Fruit fly (Drosophila melanogaster) whole organism, embryonic: Measurements from ENCODE around the gene Trl.

Experiments
- CG10979 ChIP-seq: fragments of 200-800 bp; sonication (Bioruptor generic); optimal IDR thresholded peaks from 2 replicates; lab custom pipeline; 2018; ENCODE audit warnings: missing biosample characterization, mild to moderate bottlenecking, missing genetic modification characterization, moderate library complexity
- CG11456 ChIP-seq: fragments of 200-800 bp; sonication (Bioruptor generic); IDR thresholded peaks from 3 replicates; pipeline ENCODE4 v1.3.6; 2022; ENCODE audit warnings: missing biosample characterization, missing genetic modification characterization
- CG12299 ChIP-seq: fragments of 200-800 bp; sonication (Bioruptor generic); optimal IDR thresholded peaks from 2 replicates; lab custom pipeline; 2018; ENCODE audit warnings: missing biosample characterization, mild to moderate bottlenecking, missing genetic modification characterization
- CG12744 ChIP-seq: fragments of 200-800 bp; sonication (Bioruptor generic); optimal IDR thresholded peaks from 2 replicates; lab custom pipeline; 2016; ENCODE audit warnings: missing biosample characterization, missing genetic modification characterization
- CG15514 ChIP-seq: fragments of 200-800 bp; sonication (Bioruptor generic); optimal IDR thresholded peaks from 3 replicates; lab custom pipeline; 2017; ENCODE audit warnings: missing biosample characterization, missing genetic modification characterization, mild to moderate bottlenecking, moderate library complexity, missing genetic modification reagents
- CG16815 ChIP-seq: fragments of 200-800 bp; sonication (Bioruptor generic); optimal IDR thresholded peaks from 3 replicates; lab custom pipeline; 2017; ENCODE audit warnings: missing biosample characterization, mild to moderate bottlenecking, missing genetic modification characterization
- CG17359 ChIP-seq: fragments of 200-800 bp; sonication (Bioruptor generic); optimal IDR thresholded peaks from 3 replicates; lab custom pipeline; 2018; ENCODE audit warnings: missing biosample characterization, mild to moderate bottlenecking, missing genetic modification characterization, moderate library complexity
- CG17912 ChIP-seq: fragments of 200-800 bp; sonication (Bioruptor generic); optimal IDR thresholded peaks from 2 replicates; lab custom pipeline; 2018; ENCODE audit warnings: missing biosample characterization, mild to moderate bottlenecking, missing genetic modification characterization
- CG18262 ChIP-seq: fragments of 200-800 bp; optimal IDR thresholded peaks from 3 replicates; lab custom pipeline; 2019; ENCODE audit warnings: missing biosample characterization, mild to moderate bottlenecking, missing genetic modification characterization, moderate library complexity
- CG2116 ChIP-seq: fragments of 200-800 bp; sonication (Bioruptor generic); optimal IDR thresholded peaks from 3 replicates; lab custom pipeline; 2018; ENCODE audit warnings: missing biosample characterization, mild to moderate bottlenecking, missing genetic modification characterization
- CG2875 ChIP-seq: fragments of 200-800 bp; sonication (Bioruptor generic); optimal IDR thresholded peaks from 2 replicates; lab custom pipeline; 2017; ENCODE audit warnings: missing biosample characterization, mild to moderate bottlenecking, missing genetic modification characterization, missing genetic modification reagents
- CG2889 ChIP-seq: fragments of 200-800 bp; sonication (Bioruptor generic); IDR thresholded peaks from 3 replicates; pipeline ENCODE4 v1.3.6; 2022; ENCODE audit warnings: missing biosample characterization, missing genetic modification characterization
- CG34376 ChIP-seq: fragments of 200-800 bp; sonication (Bioruptor generic); optimal IDR thresholded peaks from 2 replicates; lab custom pipeline; 2018; ENCODE audit warnings: missing biosample characterization, mild to moderate bottlenecking, missing genetic modification characterization
- CG4617 ChIP-seq: fragments of 200-800 bp; sonication (Bioruptor generic); optimal IDR thresholded peaks from 3 replicates; lab custom pipeline; 2016; ENCODE audit warnings: missing biosample characterization, missing genetic modification characterization, borderline replicate concordance
- CG6175 ChIP-seq: fragments of 200-800 bp; sonication (Bioruptor generic); IDR thresholded peaks from 3 replicates; pipeline ENCODE4 v1.3.6; 2022; ENCODE audit warnings: missing biosample characterization, missing genetic modification characterization
- CG8924 ChIP-seq: fragments of 200-800 bp; optimal IDR thresholded peaks from 3 replicates; lab custom pipeline; 2019; ENCODE audit warnings: missing biosample characterization, mild to moderate bottlenecking, missing genetic modification characterization, moderate library complexity
- CG9215 ChIP-seq: fragments of 200-800 bp; sonication (Bioruptor generic); IDR thresholded peaks from 2 replicates; pipeline ENCODE4 v1.3.6; 2022; ENCODE audit warnings: missing biosample characterization, missing genetic modification characterization
- CG9437 ChIP-seq: fragments of 200-800 bp; sonication (Bioruptor generic); optimal IDR thresholded peaks from 2 replicates; lab custom pipeline; 2018; ENCODE audit warnings: missing biosample characterization, mild to moderate bottlenecking, missing genetic modification characterization
- Chrac-16 ChIP-seq: fragments of 200-800 bp; sonication (Bioruptor generic); optimal IDR thresholded peaks from 3 replicates; lab custom pipeline; 2016; ENCODE audit warnings: missing biosample characterization, missing genetic modification characterization
- CrebB ChIP-seq: fragments of 200-800 bp; sonication (Bioruptor generic); optimal IDR thresholded peaks from 3 replicates; lab custom pipeline; 2018; ENCODE audit warnings: missing biosample characterization, mild to moderate bottlenecking, missing genetic modification characterization
- Doc2 ChIP-seq: fragments of 200-800 bp; sonication (Bioruptor generic); IDR thresholded peaks from 2 replicates; pipeline ENCODE4 v1.3.6; 2022; ENCODE audit warnings: missing biosample characterization, missing genetic modification characterization
- Gug ChIP-seq: fragments of 200-800 bp; sonication (Bioruptor generic); IDR thresholded peaks from 4 replicates; pipeline ENCODE4 v1.3.6; 2022; ENCODE audit warnings: missing biosample characterization, missing genetic modification characterization
- HHEX ChIP-seq: fragments of 200-800 bp; sonication (Bioruptor generic); optimal IDR thresholded peaks from 3 replicates; lab custom pipeline; 2017; ENCODE audit warnings: missing biosample characterization, mild to moderate bottlenecking, missing genetic modification characterization, missing genetic modification reagents
- Hmr ChIP-seq: fragments of 200-800 bp; sonication (Bioruptor generic); optimal IDR thresholded peaks from 3 replicates; lab custom pipeline; 2017; ENCODE audit warnings: mild to moderate bottlenecking, missing biosample characterization, missing genetic modification reagents, missing genetic modification characterization
- Med ChIP-seq: fragments of 200-800 bp; sonication (Bioruptor generic); peaks from one replicate; lab custom pipeline; 2016; ENCODE audit warnings: missing biosample characterization, missing genetic modification characterization, mild to moderate bottlenecking, inconsistent platforms, moderate library complexity
- PHDP ChIP-seq: fragments of 200-800 bp; sonication (Bioruptor generic); optimal IDR thresholded peaks from 3 replicates; lab custom pipeline; 2018; ENCODE audit warnings: missing biosample characterization, mild to moderate bottlenecking, missing genetic modification characterization, moderate library complexity
- Poxn ChIP-seq: fragments of 200-800 bp; sonication (Bioruptor generic); IDR thresholded peaks from 2 replicates; pipeline ENCODE4 v1.3.6; 2022; ENCODE audit warnings: missing biosample characterization, missing genetic modification characterization
- Side ChIP-seq: fragments of 200-800 bp; sonication (Bioruptor generic); optimal IDR thresholded peaks from 2 replicates; lab custom pipeline; 2016; ENCODE audit warnings: missing biosample characterization, missing genetic modification characterization
- Trl ChIP-seq, 3 experiments: fragments of >200 bp in 2 of 3; fragments of 200-800 bp in 1 of 3; sonication (Bioruptor generic) in 1 of 3; optimal IDR thresholded peaks; 2 replicates in 1 of 3; 3 replicates in 2 of 3; lab custom pipeline; 2016 to 2017; ENCODE audit warnings: missing biosample characterization in 1 of 3, missing genetic modification characterization in 1 of 3
- Usf ChIP-seq: fragments of 200-800 bp; sonication (Bioruptor generic); optimal IDR thresholded peaks from 2 replicates; lab custom pipeline; 2017; ENCODE audit warnings: missing genotype, missing biosample characterization, missing genetic modification characterization
- bab2 ChIP-seq: fragments of 200-800 bp; sonication (Bioruptor generic); optimal IDR thresholded peaks from 2 replicates; lab custom pipeline; 2016; ENCODE audit warnings: missing biosample characterization, missing genetic modification characterization
- bowl ChIP-seq: fragments of 200-800 bp; sonication (Bioruptor generic); IDR thresholded peaks from 2 replicates; pipeline ENCODE4 v1.3.6; 2022; ENCODE audit warnings: missing biosample characterization, missing genetic modification characterization
- br ChIP-seq: fragments of >200 bp; optimal IDR thresholded peaks from 2 replicates; lab custom pipeline; 2017
- croc ChIP-seq: fragments of 200-800 bp; sonication (Bioruptor generic); conservative IDR thresholded peaks from 3 replicates; pipeline ENCODE4 v1.3.6; 2022; ENCODE audit warnings: missing biosample characterization, missing genetic modification characterization
- crp ChIP-seq, 2 experiments: fragments of 200-800 bp; sonication (Bioruptor generic); optimal IDR thresholded peaks; 2 replicates in 1 of 2; 3 replicates in 1 of 2; lab custom pipeline; 2017; ENCODE audit warnings: missing biosample characterization in 2 of 2, missing genetic modification characterization in 2 of 2, mild to moderate bottlenecking in 1 of 2, moderate library complexity in 1 of 2
- dati ChIP-seq: fragments of 200-800 bp; sonication (Bioruptor generic); IDR thresholded peaks from 2 replicates; pipeline ENCODE4 v1.3.6; 2022; ENCODE audit warnings: missing biosample characterization, missing genetic modification characterization
- dmrt11E ChIP-seq: fragments of 200-800 bp; sonication (Bioruptor generic); optimal IDR thresholded peaks from 3 replicates; lab custom pipeline; 2018; ENCODE audit warnings: missing biosample characterization, mild to moderate bottlenecking, missing genetic modification characterization, moderate library complexity
- fru ChIP-seq: fragments of >200 bp; optimal IDR thresholded peaks from 2 replicates; lab custom pipeline; 2017
- gfzf ChIP-seq: fragments of 200-800 bp; sonication (Bioruptor generic); optimal IDR thresholded peaks from 2 replicates; lab custom pipeline; 2016; ENCODE audit warnings: missing biosample characterization, mild to moderate bottlenecking, missing genetic modification characterization, moderate library complexity
- oc ChIP-seq: fragments of 200-800 bp; sonication (Bioruptor generic); optimal IDR thresholded peaks from 2 replicates; lab custom pipeline; 2018; ENCODE audit warnings: missing biosample characterization, mild to moderate bottlenecking, missing genetic modification characterization, moderate library complexity
- peb ChIP-seq: fragments of 200-800 bp; sonication (Bioruptor generic); IDR thresholded peaks from 2 replicates; pipeline ENCODE4 v1.3.6; 2022; ENCODE audit warnings: missing biosample characterization, missing genetic modification characterization
- pnt ChIP-seq: fragments of 200-800 bp; sonication (Bioruptor generic); optimal IDR thresholded peaks from 3 replicates; lab custom pipeline; 2016; ENCODE audit warnings: missing biosample characterization, missing genetic modification characterization
- psq ChIP-seq: fragments of 200-800 bp; sonication (Bioruptor generic); optimal IDR thresholded peaks from 2 replicates; lab custom pipeline; 2017; ENCODE audit warnings: missing biosample characterization, missing genetic modification characterization
- rib ChIP-seq: fragments of 200-800 bp; sonication (Bioruptor generic); IDR thresholded peaks from 2 replicates; pipeline ENCODE4 v1.3.6; 2022; ENCODE audit warnings: missing biosample characterization, missing genetic modification characterization
- scrt ChIP-seq: fragments of 200-800 bp; sonication (Bioruptor generic); optimal IDR thresholded peaks from 2 replicates; lab custom pipeline; 2018; ENCODE audit warnings: missing biosample characterization, mild to moderate bottlenecking, missing genetic modification characterization, moderate library complexity
- sim ChIP-seq: fragments of 200-800 bp; sonication (Bioruptor generic); IDR thresholded peaks from 2 replicates; pipeline ENCODE4 v1.3.6; 2022; ENCODE audit warnings: missing biosample characterization, missing genetic modification characterization
- sisA ChIP-seq: fragments of 200-800 bp; sonication (Bioruptor generic); IDR thresholded peaks from 2 replicates; pipeline ENCODE4 v1.3.6; 2022; ENCODE audit warnings: missing biosample characterization, missing genetic modification characterization
- slbo ChIP-seq: fragments of 200-800 bp; sonication (Bioruptor generic); IDR thresholded peaks from 2 replicates; pipeline ENCODE4 v1.3.6; 2022; ENCODE audit warnings: missing biosample characterization, missing genetic modification characterization
- tin ChIP-seq: fragments of 200-800 bp; sonication (Bioruptor generic); optimal IDR thresholded peaks from 3 replicates; lab custom pipeline; 2016; ENCODE audit warnings: missing biosample characterization, missing genetic modification characterization
- tll ChIP-seq, 2 experiments: fragments of 200-800 bp in 1 of 2; fragments of >200 bp in 1 of 2; sonication (Bioruptor generic) in 1 of 2; optimal IDR thresholded peaks; 2 replicates each; lab custom pipeline; 2017 to 2019; ENCODE audit warnings: missing biosample characterization in 2 of 2, missing genetic modification characterization in 2 of 2, mild to moderate bottlenecking in 1 of 2, moderate library complexity in 1 of 2
- trh ChIP-seq: fragments of 200-800 bp; sonication (Bioruptor generic); optimal IDR thresholded peaks from 2 replicates; lab custom pipeline; 2016; ENCODE audit warnings: missing biosample characterization, missing genetic modification characterization
- zen ChIP-seq: fragments of 200-800 bp; sonication (Bioruptor generic); optimal IDR thresholded peaks from 3 replicates; lab custom pipeline; 2018; ENCODE audit warnings: missing biosample characterization, mild to moderate bottlenecking, missing genetic modification characterization, moderate library complexity

The Trl gene

dm6 chr3L:14780187-14780586 is 19.3 kb upstream of the Trl start (continued):
- TF ChIP-seq Poxn (GFP tag; lab: Robert Waterston, UW) (no peak), Gug (GFP tag; lab: Robert Waterston, UW) (no peak), bowl (GFP tag; lab: Robert Waterston, UW) (no peak), zen (tag; lab: Kevin White, UChicago) (no peak), CG6175 (GFP tag; lab: Robert Waterston, UW) (no peak), slbo (GFP tag; lab: Robert Waterston, UW) (no peak), CG9437 (GFP tag; lab: Kevin White, UChicago) (no peak), gfzf (GFP tag; lab: Kevin White, UChicago) (no peak), CG16815 (GFP tag; lab: Kevin White, UChicago) (no peak), sisA (GFP tag; lab: Robert Waterston, UW) (no peak), trh (no peak), scrt (GFP tag; lab: Kevin White, UChicago) (no peak), rib (GFP tag; lab: Robert Waterston, UW) (no peak), CG4617 (GFP tag; lab: Kevin White, UChicago) (no peak), CG8924 (tag; lab: Kevin White, UChicago) (peak; percentile 4), CG9215 (GFP tag; lab: Robert Waterston, UW) (no peak), croc (no peak), dmrt11E (tag; lab: Kevin White, UChicago) (peak; percentile 48), PHDP (peak; percentile 40), br (lab: Kevin White, UChicago) (no peak), CG2116 (GFP tag; lab: Kevin White, UChicago) (peak; percentile 22), pnt (no peak), Trl (optimal IDR thresholded peaks at IDR 0.05; lab: Kevin White, UChicago) (no peak), Trl (GFP tag; optimal IDR thresholded peaks at IDR 0.05; lab: Kevin White, UChicago) (peak; percentile 11), fru (lab: Kevin White, UChicago) (no peak), CG2889 (GFP tag; lab: Robert Waterston, UW) (no peak), oc (tag; lab: Kevin White, UChicago) (no peak), psq (GFP tag; lab: Kevin White, UChicago) (no peak), sim (no peak), CG17912 (GFP tag; lab: Kevin White, UChicago) (peak; percentile 51), CrebB (peak; percentile 70), CG11456 (GFP tag; lab: Robert Waterston, UW) (no peak), CG10979 (no peak), Chrac-16 (no peak), CG12744 (GFP tag; lab: Kevin White, UChicago) (no peak), Doc2 (no peak), CG15514 (GFP tag; lab: Kevin White, UChicago) (peak; percentile 36), CG12299 (tag; lab: Kevin White, UChicago) (no peak), Hmr (GFP tag; lab: Kevin White, UChicago) (peak; percentile 29), HHEX (GFP tag; lab: Kevin White, UChicago) (peak; percentile 40), Usf (GFP tag; lab: Kevin White, UChicago) (no peak), CG2875 (peak; percentile 38), peb (GFP tag; lab: Robert Waterston, UW) (no peak), CG18262 (tag; lab: Kevin White, UChicago) (no peak), tin (GFP tag; lab: Kevin White, UChicago) (no peak), tll (GFP tag; optimal IDR thresholded peaks at IDR 0.05; lab: Kevin White, UChicago) (no peak), dati (GFP tag; lab: Robert Waterston, UW) (no peak), CG34376 (GFP tag; lab: Kevin White, UChicago) (peak; percentile 44), crp (GFP tag; optimal IDR thresholded peaks at IDR 0.05; lab: Kevin White, UChicago) (no peak), Side (GFP tag; lab: Kevin White, UChicago) (no peak), bab2 (GFP tag; lab: Kevin White, UChicago) (peak; percentile 31), Med (peak; percentile 89), CG17359 (peak; percentile 50)
